Fruit fly (Drosophila melanogaster) Kc167 (cell line): ENCODE results near the gene CG31102.

Source experiments
- Myc ChIP-seq: fragments of >200 bp; optimal IDR thresholded peaks from 2 replicates; lab custom pipeline; 2017; ENCODE audit warnings: missing external identifiers
- Sin3A ChIP-seq: fragments of >200 bp; optimal IDR thresholded peaks from 2 replicates; lab custom pipeline; 2018; ENCODE audit warnings: missing external identifiers
- h ChIP-seq: fragments of >200 bp; optimal IDR thresholded peaks from 3 replicates; lab custom pipeline; 2018; ENCODE audit warnings: missing external identifiers
- insv ChIP-seq: fragments of >200 bp; optimal IDR thresholded peaks from 3 replicates; lab custom pipeline; 2018; ENCODE audit warnings: missing external identifiers
- psq ChIP-seq: fragments of >200 bp; optimal IDR thresholded peaks from 2 replicates; lab custom pipeline; 2017; ENCODE audit warnings: missing external identifiers
- ttk ChIP-seq: sonication (Bioruptor generic); optimal IDR thresholded peaks from 2 replicates; lab custom pipeline; 2017; ENCODE audit warnings: missing external identifiers

The CG31102 gene

dm6 chr3R:25260670-25261069, 34.7 kb downstream of the CG31102 start:
- TF ChIP-seq insv (lab: Kevin White, UChicago) = no peak
- no peak for TF ChIP-seq ttk (lab: Kevin White, UChicago)
- TF ChIP-seq psq = no peak
- TF ChIP-seq h (lab: Kevin White, UChicago) = no peak
- TF ChIP-seq Sin3A (lab: Kevin White, UChicago) = no peak
- TF ChIP-seq Myc = no peak

dm6 chr3R:25258628-25259240, 36.7 kb downstream of the CG31102 start, which contains the start of gene CG11857:
TSS of gene CG11857 (plus strand) at chr3R:25258898.
- TF ChIP-seq psq (no peak), h (lab: Kevin White, UChicago) (no peak), insv (lab: Kevin White, UChicago) (no peak), Myc (no peak), Sin3A (lab: Kevin White, UChicago) (no peak), ttk (lab: Kevin White, UChicago) (no peak)

dm6 chr3R:25249145-25250141, 46.0 kb downstream of the CG31102 start, which contains the start of gene Nup358:
TSS of gene Nup358 (plus strand) at chr3R:25249348.
- TF ChIP-seq ttk (lab: Kevin White, UChicago) (no peak), Myc (no peak), insv (lab: Kevin White, UChicago) (no peak), h (lab: Kevin White, UChicago) (no peak), Sin3A (lab: Kevin White, UChicago) (no peak), psq (no peak)

dm6 chr3R:25247379-25247869, 48.0 kb downstream of the CG31102 start, which contains the start of the genes RpS27 and Nup37:
TSS of gene RpS27 (minus strand) at chr3R:25247514.
TSS of gene Nup37 (plus strand) at chr3R:25247658.
- TF ChIP-seq Myc (no peak), insv (lab: Kevin White, UChicago) (no peak)

dm6 chr3R:25245052-25245813, 50.2 kb downstream of the CG31102 start, which contains the start of gene bam:
TSS of gene bam (minus strand) at chr3R:25245109.
- TF ChIP-seq ttk (lab: Kevin White, UChicago) = no peak
- no peak for TF ChIP-seq h (lab: Kevin White, UChicago)
- TF ChIP-seq insv (lab: Kevin White, UChicago) = no peak
- TF ChIP-seq psq = no peak
- TF ChIP-seq Sin3A (lab: Kevin White, UChicago) = no peak
- TF ChIP-seq Myc = no peak
